Worm (Caenorhabditis elegans) whole organism, L4 larva: ENCODE measurements around the gene F18G5.6.

Experiments
- ctbp-1 ChIP-seq: fragments of 200-800 bp; sonication (Bioruptor generic); IDR thresholded peaks from 2 replicates; pipeline ENCODE4 v1.3.6; 2022; ENCODE audit warnings: missing genetic modification reagents, missing genetic modification characterization, missing compliant biosample characterization
- dve-1 ChIP-seq: sonication (generic microtip); optimal IDR thresholded peaks from 2 replicates; lab custom pipeline; 2017; ENCODE audit warnings: antibody characterized with exemption, mild to moderate bottlenecking, missing genetic modification characterization, missing compliant biosample characterization; ENCODE audit not compliant: insufficient read depth
- nhr-237 ChIP-seq: sonication (generic microtip); optimal IDR thresholded peaks from 2 replicates; lab custom pipeline; 2017; ENCODE audit warnings: missing biosample characterization, missing genetic modification characterization
- zag-1 ChIP-seq: fragments of 150-350 bp; optimal IDR thresholded peaks from 2 replicates; lab custom pipeline; 2014; ENCODE audit warnings: missing biosample characterization, missing genetic modification characterization
- zfp-2 ChIP-seq: sonication (generic microtip); optimal IDR thresholded peaks from 2 replicates; lab custom pipeline; 2016; ENCODE audit warnings: mild to moderate bottlenecking, missing genetic modification characterization, missing compliant biosample characterization

- TF ChIP-seq zfp-2 (tag; lab: Kevin White, UChicago) = no peak
- TF ChIP-seq nhr-237 = no peak
- peak; percentile 63 for TF ChIP-seq dve-1 (tag; lab: Kevin White, UChicago)
- no peak for TF ChIP-seq zag-1
- no peak for TF ChIP-seq ctbp-1 (GFP tag; lab: Robert Waterston, UW)
Observed at ce11 chrX:9225273-9225672, 38.9 kb downstream of the F18G5.6 start.
